Fruit fly (Drosophila melanogaster) whole organism, embryonic: ENCODE measurements around the gene Osi19.

Experiments
- ATbp ChIP-seq: fragments of 200-800 bp; sonication (Bioruptor generic); optimal IDR thresholded peaks from 2 replicates; lab custom pipeline; 2017; ENCODE audit warnings: missing biosample characterization, mild to moderate bottlenecking, missing genetic modification characterization, missing genetic modification reagents
- CG11456 ChIP-seq: fragments of 200-800 bp; sonication (Bioruptor generic); IDR thresholded peaks from 3 replicates; pipeline ENCODE4 v1.3.6; 2022; ENCODE audit warnings: missing biosample characterization, missing genetic modification characterization
- CG11504 ChIP-seq: fragments of 200-800 bp; sonication (Bioruptor generic); optimal IDR thresholded peaks from 3 replicates; lab custom pipeline; 2019; ENCODE audit warnings: missing biosample characterization, mild to moderate bottlenecking, missing genetic modification characterization, moderate library complexity
- CG1233 ChIP-seq: fragments of 200-800 bp; sonication (Bioruptor generic); optimal IDR thresholded peaks from 4 replicates; lab custom pipeline; 2018; ENCODE audit warnings: missing biosample characterization, mild to moderate bottlenecking, missing genetic modification characterization
- CG14014 ChIP-seq: fragments of 200-800 bp; sonication (Bioruptor generic); IDR thresholded peaks from 2 replicates; pipeline ENCODE4 v1.3.6; 2022; ENCODE audit warnings: missing biosample characterization, missing genetic modification characterization
- CG15269 ChIP-seq: fragments of 200-800 bp; sonication (Bioruptor generic); optimal IDR thresholded peaks from 2 replicates; lab custom pipeline; 2018; ENCODE audit warnings: missing biosample characterization, mild to moderate bottlenecking, missing genetic modification characterization, moderate library complexity
- CG17829 ChIP-seq: fragments of 200-800 bp; optimal IDR thresholded peaks from 2 replicates; lab custom pipeline; 2019; ENCODE audit warnings: missing biosample characterization, mild to moderate bottlenecking, missing genetic modification characterization, moderate library complexity
- CG18262 ChIP-seq: fragments of 200-800 bp; optimal IDR thresholded peaks from 3 replicates; lab custom pipeline; 2019; ENCODE audit warnings: missing biosample characterization, mild to moderate bottlenecking, missing genetic modification characterization, moderate library complexity
- CG1832 ChIP-seq: fragments of 200-800 bp; sonication (Bioruptor generic); optimal IDR thresholded peaks from 2 replicates; lab custom pipeline; 2017; ENCODE audit warnings: missing biosample characterization, mild to moderate bottlenecking, missing genetic modification characterization, inconsistent platforms
- CG2199 ChIP-seq: fragments of 200-800 bp; sonication (Bioruptor generic); IDR thresholded peaks from 3 replicates; pipeline ENCODE4 v1.3.6; 2022; ENCODE audit warnings: missing biosample characterization, missing genetic modification characterization
- CG4424 ChIP-seq: fragments of 200-800 bp; sonication (Bioruptor generic); optimal IDR thresholded peaks from 3 replicates; lab custom pipeline; 2016; ENCODE audit warnings: missing biosample characterization, missing genetic modification characterization
- CG4707 ChIP-seq: fragments of 200-800 bp; sonication (Bioruptor generic); optimal IDR thresholded peaks from 2 replicates; lab custom pipeline; 2018; ENCODE audit warnings: missing biosample characterization, mild to moderate bottlenecking, missing genetic modification characterization, moderate library complexity
- CG4730 ChIP-seq: fragments of 200-800 bp; sonication (Bioruptor generic); IDR thresholded peaks from 2 replicates; pipeline ENCODE4 v1.3.6; 2022; ENCODE audit warnings: missing biosample characterization, missing genetic modification characterization
- CG5180 ChIP-seq: fragments of 200-800 bp; sonication (Bioruptor generic); optimal IDR thresholded peaks from 3 replicates; lab custom pipeline; 2017; ENCODE audit warnings: missing biosample characterization, missing genetic modification characterization, mild to moderate bottlenecking, moderate library complexity, missing genetic modification reagents
- CG6689 ChIP-seq: fragments of 200-800 bp; sonication (Bioruptor generic); IDR thresholded peaks from 2 replicates; pipeline ENCODE4 v1.3.6; 2022; ENCODE audit warnings: missing biosample characterization, missing genetic modification characterization
- CG9609 ChIP-seq: fragments of 200-800 bp; sonication (Bioruptor generic); optimal IDR thresholded peaks from 3 replicates; lab custom pipeline; 2016; ENCODE audit warnings: missing biosample characterization, missing genetic modification characterization
- CG9817 ChIP-seq: fragments of 200-800 bp; sonication (Bioruptor generic); optimal IDR thresholded peaks from 2 replicates; lab custom pipeline; 2018; ENCODE audit warnings: missing biosample characterization, mild to moderate bottlenecking, missing genetic modification characterization, moderate library complexity
- CG9932 ChIP-seq: fragments of 200-800 bp; sonication (Bioruptor generic); IDR thresholded peaks from 2 replicates; pipeline ENCODE4 v1.3.6; 2022; ENCODE audit warnings: missing biosample characterization, missing genetic modification characterization
- D ChIP-seq, 2 experiments: fragments of 200-800 bp in 1 of 2; fragments of >200 bp in 1 of 2; sonication (Bioruptor generic) in 1 of 2; optimal IDR thresholded peaks; 2 replicates in 1 of 2; 3 replicates in 1 of 2; lab custom pipeline; 2017; ENCODE audit warnings: mild to moderate bottlenecking in 1 of 2, missing biosample characterization in 1 of 2, missing genetic modification characterization in 1 of 2, missing genetic modification reagents in 1 of 2
- Gug ChIP-seq: fragments of 200-800 bp; sonication (Bioruptor generic); IDR thresholded peaks from 4 replicates; pipeline ENCODE4 v1.3.6; 2022; ENCODE audit warnings: missing biosample characterization, missing genetic modification characterization
- Hmx ChIP-seq: fragments of 200-800 bp; sonication (Bioruptor generic); optimal IDR thresholded peaks from 2 replicates; lab custom pipeline; 2016; ENCODE audit warnings: missing biosample characterization, missing genetic modification characterization
- Hr3 ChIP-seq: fragments of 200-800 bp; sonication (Bioruptor generic); optimal IDR thresholded peaks from 3 replicates; lab custom pipeline; 2016; ENCODE audit warnings: missing biosample characterization, missing genetic modification characterization
- Hr51 ChIP-seq, 2 experiments: fragments of 200-800 bp; sonication (Bioruptor generic); optimal IDR thresholded peaks; 2 replicates in 1 of 2; 3 replicates in 1 of 2; lab custom pipeline; 2016 to 2018; ENCODE audit warnings: missing biosample characterization in 2 of 2, missing genetic modification characterization in 2 of 2, mild to moderate bottlenecking in 1 of 2, moderate library complexity in 1 of 2
- NC2α ChIP-seq: fragments of 200-800 bp; sonication (Bioruptor generic); optimal IDR thresholded peaks from 2 replicates; lab custom pipeline; 2016; ENCODE audit warnings: missing biosample characterization, missing genetic modification characterization
- Nf-YC ChIP-seq: fragments of 200-800 bp; optimal IDR thresholded peaks from 3 replicates; lab custom pipeline; 2019; ENCODE audit warnings: missing biosample characterization, mild to moderate bottlenecking, missing genetic modification characterization, moderate library complexity
- Pdp1 ChIP-seq, 2 experiments: fragments of 200-800 bp; sonication (Bioruptor generic); optimal IDR thresholded peaks; 3 replicates each; lab custom pipeline; 2016; ENCODE audit warnings: missing biosample characterization in 2 of 2, missing genetic modification characterization in 2 of 2, mild to moderate bottlenecking in 1 of 2, moderate library complexity in 1 of 2
- Side ChIP-seq: fragments of 200-800 bp; sonication (Bioruptor generic); optimal IDR thresholded peaks from 2 replicates; lab custom pipeline; 2016; ENCODE audit warnings: missing biosample characterization, missing genetic modification characterization
- YL-1 ChIP-seq: fragments of 200-800 bp; sonication (Bioruptor generic); optimal IDR thresholded peaks from 3 replicates; lab custom pipeline; 2017; ENCODE audit warnings: missing biosample characterization, mild to moderate bottlenecking, missing genetic modification characterization
- aop ChIP-seq: fragments of 200-800 bp; sonication (Bioruptor generic); IDR thresholded peaks from 2 replicates; pipeline ENCODE4 v1.3.6; 2022; ENCODE audit warnings: missing biosample characterization, missing genetic modification characterization
- bsh ChIP-seq, 2 experiments: fragments of 200-800 bp; sonication (Bioruptor generic); optimal IDR thresholded peaks; 2 replicates each; lab custom pipeline; 2017 to 2018; ENCODE audit warnings: mild to moderate bottlenecking in 2 of 2, missing biosample characterization in 2 of 2, missing genetic modification characterization in 2 of 2, moderate library complexity in 1 of 2
- ci ChIP-seq: fragments of 200-800 bp; sonication (Bioruptor generic); IDR thresholded peaks from 3 replicates; pipeline ENCODE4 v1.3.6; 2022; ENCODE audit warnings: missing biosample characterization, missing genetic modification characterization
- crp ChIP-seq, 2 experiments: fragments of 200-800 bp; sonication (Bioruptor generic); optimal IDR thresholded peaks; 2 replicates in 1 of 2; 3 replicates in 1 of 2; lab custom pipeline; 2017; ENCODE audit warnings: missing biosample characterization in 2 of 2, missing genetic modification characterization in 2 of 2, mild to moderate bottlenecking in 1 of 2, moderate library complexity in 1 of 2
- cwo ChIP-seq: fragments of 200-800 bp; sonication (Bioruptor generic); optimal IDR thresholded peaks from 3 replicates; lab custom pipeline; 2017; ENCODE audit warnings: missing biosample characterization, missing genetic modification characterization, mild to moderate bottlenecking, moderate library complexity, missing genetic modification reagents
- esg ChIP-seq: fragments of 200-800 bp; sonication (Bioruptor generic); conservative IDR thresholded peaks from 2 replicates; pipeline ENCODE4 v1.3.6; 2022; ENCODE audit warnings: missing biosample characterization, missing genetic modification characterization
- fd96Cb ChIP-seq: fragments of 200-800 bp; sonication (Bioruptor generic); optimal IDR thresholded peaks from 2 replicates; lab custom pipeline; 2018; ENCODE audit warnings: missing biosample characterization, mild to moderate bottlenecking, missing genetic modification characterization, moderate library complexity
- gcm ChIP-seq: fragments of 200-800 bp; sonication (Bioruptor generic); optimal IDR thresholded peaks from 2 replicates; lab custom pipeline; 2019; ENCODE audit warnings: missing biosample characterization, mild to moderate bottlenecking, missing genetic modification characterization, moderate library complexity
- gem ChIP-seq: fragments of 200-800 bp; sonication (Bioruptor generic); optimal IDR thresholded peaks from 2 replicates; lab custom pipeline; 2019; ENCODE audit warnings: missing biosample characterization, mild to moderate bottlenecking, missing genetic modification characterization, moderate library complexity
- grau ChIP-seq: fragments of 200-800 bp; optimal IDR thresholded peaks from 3 replicates; lab custom pipeline; 2019; ENCODE audit warnings: missing biosample characterization, mild to moderate bottlenecking, missing genetic modification characterization, moderate library complexity
- nerfin-1 ChIP-seq: fragments of 200-800 bp; sonication (Bioruptor generic); optimal IDR thresholded peaks from 3 replicates; lab custom pipeline; 2019; ENCODE audit warnings: missing biosample characterization, mild to moderate bottlenecking, missing genetic modification characterization, moderate library complexity
- nmo ChIP-seq: fragments of 200-800 bp; sonication (Bioruptor generic); optimal IDR thresholded peaks from 2 replicates; lab custom pipeline; 2018; ENCODE audit warnings: missing biosample characterization, mild to moderate bottlenecking, missing genetic modification characterization, moderate library complexity
- phol ChIP-seq: fragments of 200-800 bp; sonication (Bioruptor generic); optimal IDR thresholded peaks from 3 replicates; lab custom pipeline; 2018; ENCODE audit warnings: missing biosample characterization, mild to moderate bottlenecking, missing genetic modification characterization, moderate library complexity
- run ChIP-seq: fragments of 200-800 bp; sonication (Bioruptor generic); optimal IDR thresholded peaks from 3 replicates; lab custom pipeline; 2018; ENCODE audit warnings: missing biosample characterization, mild to moderate bottlenecking, missing genetic modification characterization
- sob ChIP-seq: fragments of 200-800 bp; sonication (Bioruptor generic); IDR thresholded peaks from 2 replicates; pipeline ENCODE4 v1.3.6; 2022; ENCODE audit warnings: missing biosample characterization, missing genetic modification characterization
- sr ChIP-seq: fragments of 200-800 bp; sonication (Bioruptor generic); IDR thresholded peaks from 3 replicates; pipeline ENCODE4 v1.3.6; 2022; ENCODE audit warnings: missing biosample characterization, missing genetic modification characterization
- unpg ChIP-seq: fragments of 200-800 bp; sonication (Bioruptor generic); optimal IDR thresholded peaks from 3 replicates; lab custom pipeline; 2018; ENCODE audit warnings: missing biosample characterization, mild to moderate bottlenecking, missing genetic modification characterization, moderate library complexity
- wdn ChIP-seq: fragments of 200-800 bp; sonication (Bioruptor generic); IDR thresholded peaks from 2 replicates; pipeline ENCODE4 v1.3.6; 2022; ENCODE audit warnings: missing biosample characterization, missing genetic modification characterization
- zen2 ChIP-seq: fragments of 200-800 bp; sonication (Bioruptor generic); IDR thresholded peaks from 3 replicates; pipeline ENCODE4 v1.3.6; 2022; ENCODE audit warnings: missing biosample characterization, missing genetic modification characterization; ENCODE audit not compliant: partially characterized antibody
- zfh1 ChIP-seq: fragments of 200-800 bp; sonication (Bioruptor generic); IDR thresholded peaks from 3 replicates; pipeline ENCODE4 v1.3.6; 2022; ENCODE audit warnings: missing biosample characterization, missing genetic modification characterization

The Osi19 gene

dm6 chr3R:6351696-6352378 lies 16.7 kb downstream of the Osi19 start (continued):
- TF ChIP-seq NC2α (GFP tag; lab: Kevin White, UChicago) = no peak
- no peak for TF ChIP-seq gcm (GFP tag; lab: Kevin White, UChicago)
- peak; percentile 9 for TF ChIP-seq CG1233 (GFP tag; lab: Kevin White, UChicago)
- TF ChIP-seq YL-1 (GFP tag; lab: Kevin White, UChicago) = no peak
- peak; percentile 15; the same call in 1 of the 3 replicates for TF ChIP-seq CG2199 (GFP tag; lab: Robert Waterston, UW)
- TF ChIP-seq zen2 (GFP tag; lab: Robert Waterston, UW) = no peak
- no peak for TF ChIP-seq esg (GFP tag; lab: Robert Waterston, UW)
- no peak for TF ChIP-seq D (optimal IDR thresholded peaks at IDR 0.05; lab: Kevin White, UChicago)
- peak; percentile 44 for TF ChIP-seq D (GFP tag; optimal IDR thresholded peaks at IDR 0.05; lab: Kevin White, UChicago)
- TF ChIP-seq Hr51 (GFP tag; optimal IDR thresholded peaks at IDR 0.05; lab: Kevin White, UChicago) = peak in 1 of 2 experiments; percentile 55
- TF ChIP-seq CG18262 (tag; lab: Kevin White, UChicago) = peak; percentile 48
- TF ChIP-seq phol (tag; lab: Kevin White, UChicago) = peak; percentile 45
- peak; percentile 39 for TF ChIP-seq nmo (GFP tag; lab: Kevin White, UChicago)
- peak; percentile 24 for TF ChIP-seq run (tag; lab: Kevin White, UChicago)
- peak; percentile 12; the same call in 1 of the 3 replicates for TF ChIP-seq ci
- no peak for TF ChIP-seq CG4730 (GFP tag; lab: Robert Waterston, UW)
- peak; percentile 23 for TF ChIP-seq ATbp (GFP tag; lab: Kevin White, UChicago)
- peak; percentile 11 for TF ChIP-seq CG9817 (tag; lab: Kevin White, UChicago)
- TF ChIP-seq CG15269 = peak; percentile 10
- TF ChIP-seq CG9609 (GFP tag; lab: Kevin White, UChicago) = no peak
- TF ChIP-seq sr = no peak
- no peak for TF ChIP-seq Hmx (GFP tag; lab: Kevin White, UChicago)
- no peak for TF ChIP-seq Hr3 (GFP tag; lab: Kevin White, UChicago)
- TF ChIP-seq CG4707 (GFP tag; lab: Kevin White, UChicago) = no peak
- no peak for TF ChIP-seq CG11456 (GFP tag; lab: Robert Waterston, UW)
- TF ChIP-seq fd96Cb = no peak
- TF ChIP-seq Side = no peak
- TF ChIP-seq sob (GFP tag; lab: Robert Waterston, UW) = 0 out of 2 replicates have a peak, but pooled peaks have one; percentile 14
- TF ChIP-seq CG17829 (tag; lab: Kevin White, UChicago) = peak; percentile 36
- TF ChIP-seq bsh (GFP tag; optimal IDR thresholded peaks at IDR 0.05; lab: Kevin White, UChicago) = peak; percentile 36 to 48
- peak; percentile 4; the same call in 1 of the 2 replicates for TF ChIP-seq CG14014 (GFP tag; lab: Robert Waterston, UW)
- TF ChIP-seq grau (tag; lab: Kevin White, UChicago) = peak; percentile 32
- peak; percentile 5 for TF ChIP-seq CG5180
- no peak for TF ChIP-seq crp (GFP tag; optimal IDR thresholded peaks at IDR 0.05; lab: Kevin White, UChicago)
- TF ChIP-seq Nf-YC (tag; lab: Kevin White, UChicago) = no peak
- TF ChIP-seq Pdp1 (GFP tag; optimal IDR thresholded peaks at IDR 0.05; lab: Kevin White, UChicago) = peak in 1 of 2 experiments; percentile 22
- peak; percentile 51 for TF ChIP-seq gem (tag; lab: Kevin White, UChicago)
- no peak for TF ChIP-seq CG1832 (GFP tag; lab: Kevin White, UChicago)
- TF ChIP-seq unpg (GFP tag; lab: Kevin White, UChicago) = peak; percentile 32
- peak; percentile 36; the same call in 1 of the 2 replicates for TF ChIP-seq CG6689 (GFP tag; lab: Robert Waterston, UW)
- no peak for TF ChIP-seq Gug (GFP tag; lab: Robert Waterston, UW)
- no peak for TF ChIP-seq CG9932 (GFP tag; lab: Robert Waterston, UW)
- peak; percentile 38 for TF ChIP-seq CG4424 (GFP tag; lab: Kevin White, UChicago)
- peak; percentile 20 for TF ChIP-seq nerfin-1 (tag; lab: Kevin White, UChicago)
- peak; percentile 49 for TF ChIP-seq cwo (GFP tag; lab: Kevin White, UChicago)
- no peak for TF ChIP-seq zfh1 (GFP tag; lab: Robert Waterston, UW)
- no peak for TF ChIP-seq aop (GFP tag; lab: Robert Waterston, UW)
- TF ChIP-seq wdn (GFP tag; lab: Robert Waterston, UW) = no peak
- peak; percentile 54 for TF ChIP-seq CG11504
